Worm (Caenorhabditis elegans) whole organism, L2 larva: ENCODE data around the gene rpl-25.1.

ENCODE experiments used
- alr-1 ChIP-seq: fragments of 150-350 bp; optimal IDR thresholded peaks from 2 replicates; lab custom pipeline; 2014; ENCODE audit warnings: missing biosample characterization, missing genetic modification characterization
- elt-1 ChIP-seq: fragments of 150-350 bp; optimal IDR thresholded peaks from 2 replicates; lab custom pipeline; 2014; ENCODE audit warnings: missing biosample characterization, missing genetic modification characterization
- elt-3 ChIP-seq: sonication (generic microtip); optimal IDR thresholded peaks from 2 replicates; lab custom pipeline; 2017; ENCODE audit warnings: missing biosample characterization, missing genetic modification characterization
- nhr-25 ChIP-seq: fragments of 150-350 bp; sonication (generic microtip); optimal IDR thresholded peaks from 3 replicates; lab custom pipeline; 2014; ENCODE audit warnings: missing biosample characterization, missing genetic modification characterization
- skn-1 ChIP-seq: sonication (generic microtip); optimal IDR thresholded peaks from 2 replicates; lab custom pipeline; 2017; ENCODE audit warnings: missing biosample characterization, missing genetic modification characterization
- unc-55 ChIP-seq: fragments of 150-350 bp; sonication (generic microtip); optimal IDR thresholded peaks from 3 replicates; lab custom pipeline; 2014; ENCODE audit warnings: missing biosample characterization, missing genetic modification reagents, missing genetic modification characterization
- unc-62 ChIP-seq: fragments of 150-350 bp; optimal IDR thresholded peaks from 2 replicates; lab custom pipeline; 2014; ENCODE audit warnings: missing biosample characterization, missing genetic modification reagents, missing genetic modification characterization
- ztf-1 ChIP-seq: fragments of 200-800 bp; sonication (Bioruptor generic); conservative IDR thresholded peaks from 2 replicates; pipeline ENCODE4 v1.3.6; 2022; ENCODE audit warnings: missing genetic modification characterization, missing compliant biosample characterization
- ztf-11 ChIP-seq: sonication (generic microtip); optimal IDR thresholded peaks from 2 replicates; lab custom pipeline; 2017; ENCODE audit warnings: missing biosample characterization, missing genetic modification characterization

- no peak for TF ChIP-seq nhr-25
- no peak for TF ChIP-seq ztf-11
- TF ChIP-seq elt-1 (tag; lab: Kevin White, UChicago), result no peak
- no peak for TF ChIP-seq alr-1
- TF ChIP-seq ztf-1 (GFP tag; lab: Robert Waterston, UW), result no peak
- no peak for TF ChIP-seq elt-3
- no peak for TF ChIP-seq skn-1 (tag; lab: Kevin White, UChicago)
- TF ChIP-seq unc-55 (GFP tag; lab: Kevin White, UChicago), result no peak
- no peak for TF ChIP-seq unc-62
Observed at ce11 chrX:4667788-4668187, 47.2 kb upstream of the rpl-25.1 start, which contains the start of gene mfsd-12.
